Worm (Caenorhabditis elegans) whole organism, L4 larva: ENCODE measurements around the gene fbxa-61.
A peak's percentile ranks its signal among the peaks of the same experiment; 100 is the strongest.
"Not testable (repeated sequence)": the region's sequence is repeated elsewhere in the genome, so short reads cannot be mapped to it uniquely, and the experiment has no call there.

ENCODE experiments used
- F44E2.7 ChIP-seq: fragments of 200-800 bp; sonication (Bioruptor generic); IDR thresholded peaks from 2 replicates; pipeline ENCODE4 v2.1.2; 2022; ENCODE audit warnings: missing genetic modification characterization, missing compliant biosample characterization
- ZK337.2 ChIP-seq: fragments of 200-800 bp; sonication (Bioruptor generic); IDR thresholded peaks from 2 replicates; pipeline ENCODE4 v1.3.6; 2022; ENCODE audit warnings: missing genetic modification reagents, missing genetic modification characterization, missing compliant biosample characterization
- aha-1 ChIP-seq: fragments of 150-350 bp; peaks from one replicate; lab custom pipeline; 2014; ENCODE audit warnings: missing biosample characterization, missing genetic modification characterization
- ama-1 ChIP-seq: fragments of 150-350 bp; optimal IDR thresholded peaks from 2 replicates; lab custom pipeline; 2014; ENCODE audit warnings: inconsistent platforms, mixed read lengths
- arid-1 ChIP-seq: fragments of 200-800 bp; sonication (Bioruptor generic); conservative IDR thresholded peaks from 2 replicates; pipeline ENCODE4 v1.3.6; 2022; ENCODE audit warnings: missing genetic modification reagents, missing genetic modification characterization, missing compliant biosample characterization
- ceh-32 ChIP-seq: sonication (generic microtip); optimal IDR thresholded peaks from 2 replicates; lab custom pipeline; 2016; ENCODE audit warnings: mild to moderate bottlenecking, missing genetic modification characterization, missing compliant biosample characterization; ENCODE audit not compliant: poor library complexity
- ceh-82 ChIP-seq: sonication (generic microtip); optimal IDR thresholded peaks from 2 replicates; lab custom pipeline; 2017; ENCODE audit warnings: missing biosample characterization, missing genetic modification characterization
- daf-16 ChIP-seq, 3 experiments: sonication (generic microtip); optimal IDR thresholded peaks; 2 replicates each; lab custom pipeline; 2016 to 2017; ENCODE audit warnings: missing genetic modification characterization in 3 of 3, missing genetic modification reagents in 3 of 3, mild to moderate bottlenecking in 2 of 3, missing compliant biosample characterization in 2 of 3, missing biosample characterization in 1 of 3, moderate library complexity in 1 of 3
- daf-19 ChIP-seq: fragments of 200-800 bp; sonication (Bioruptor generic); conservative IDR thresholded peaks from 2 replicates; pipeline ENCODE4 v1.3.6; 2022; ENCODE audit warnings: missing genetic modification characterization, missing compliant biosample characterization
- dmd-6 ChIP-seq: fragments of 200-800 bp; sonication (Bioruptor generic); IDR thresholded peaks from 2 replicates; pipeline ENCODE4 v1.3.6; 2022; ENCODE audit warnings: missing genetic modification reagents, missing genetic modification characterization, missing compliant biosample characterization
- dpl-1 ChIP-seq: fragments of 150-350 bp; optimal IDR thresholded peaks from 2 replicates; lab custom pipeline; 2014; ENCODE audit warnings: missing biosample characterization, missing genetic modification reagents, missing genetic modification characterization
- dve-1 ChIP-seq: sonication (generic microtip); optimal IDR thresholded peaks from 2 replicates; lab custom pipeline; 2017; ENCODE audit warnings: antibody characterized with exemption, mild to moderate bottlenecking, missing genetic modification characterization, missing compliant biosample characterization; ENCODE audit not compliant: insufficient read depth
- fkh-10 ChIP-seq: fragments of 150-350 bp; optimal IDR thresholded peaks from 2 replicates; lab custom pipeline; 2014; ENCODE audit warnings: missing biosample characterization, missing genetic modification reagents, missing genetic modification characterization
- fos-1 ChIP-seq: fragments of 150-350 bp; optimal IDR thresholded peaks from 2 replicates; lab custom pipeline; 2014; ENCODE audit warnings: missing biosample characterization, missing genetic modification characterization
- hlh-11 ChIP-seq: fragments of 200-800 bp; sonication (Bioruptor generic); optimal IDR thresholded peaks from 2 replicates; lab custom pipeline; 2018; ENCODE audit warnings: mild to moderate bottlenecking, missing genetic modification characterization, missing compliant biosample characterization
- hlh-30 ChIP-seq: sonication (generic microtip); optimal IDR thresholded peaks from 2 replicates; lab custom pipeline; 2017; ENCODE audit warnings: antibody characterized with exemption, mild to moderate bottlenecking, missing genetic modification characterization, missing compliant biosample characterization; ENCODE audit not compliant: insufficient read depth
- lim-7 ChIP-seq: fragments of 200-800 bp; sonication (Bioruptor generic); IDR thresholded peaks from 2 replicates; pipeline ENCODE4 v1.3.6; 2022; ENCODE audit warnings: missing genetic modification characterization, missing compliant biosample characterization
- lin-1 ChIP-seq: fragments of 200-800 bp; sonication (Bioruptor generic); IDR thresholded peaks from 2 replicates; pipeline ENCODE4 v1.3.6; 2022; ENCODE audit warnings: missing genetic modification reagents, missing genetic modification characterization, missing compliant biosample characterization
- lin-29 ChIP-seq: fragments of 200-800 bp; sonication (Bioruptor generic); IDR thresholded peaks from 2 replicates; pipeline ENCODE4 v1.3.6; 2022; ENCODE audit warnings: missing genetic modification reagents, missing genetic modification characterization, missing compliant biosample characterization
- lin-38 ChIP-seq: fragments of 200-800 bp; sonication (Bioruptor generic); IDR thresholded peaks from 2 replicates; pipeline ENCODE4 v1.3.6; 2022; ENCODE audit warnings: missing genetic modification reagents, missing genetic modification characterization, missing compliant biosample characterization
- lsy-2 ChIP-seq, 2 experiments: fragments of 150-350 bp in 1 of 2; sonication (generic microtip) in 1 of 2; optimal IDR thresholded peaks; 2 replicates each; lab custom pipeline; 2014 to 2017; ENCODE audit warnings: missing biosample characterization in 2 of 2, missing genetic modification characterization in 2 of 2
- madf-9 ChIP-seq: fragments of 200-800 bp; sonication (Bioruptor generic); conservative IDR thresholded peaks from 2 replicates; pipeline ENCODE4 v1.3.6; 2022; ENCODE audit warnings: missing genetic modification reagents, missing genetic modification characterization, missing compliant biosample characterization
- mxl-2 ChIP-seq: fragments of 200-800 bp; sonication (Bioruptor generic); conservative IDR thresholded peaks from 2 replicates; pipeline ENCODE4 v1.3.6; 2022; ENCODE audit warnings: missing genetic modification reagents, missing genetic modification characterization, missing compliant biosample characterization
- nhr-102 ChIP-seq: sonication (generic microtip); optimal IDR thresholded peaks from 2 replicates; lab custom pipeline; 2016; ENCODE audit warnings: mild to moderate bottlenecking, missing genetic modification characterization, moderate library complexity, missing compliant biosample characterization
- nhr-11 ChIP-seq: fragments of 150-350 bp; optimal IDR thresholded peaks from 2 replicates; lab custom pipeline; 2014; ENCODE audit warnings: missing biosample characterization, missing genetic modification characterization
- nhr-28 ChIP-seq: fragments of 150-350 bp; optimal IDR thresholded peaks from 2 replicates; lab custom pipeline; 2014; ENCODE audit warnings: missing biosample characterization, missing genetic modification characterization
- nhr-42 ChIP-seq: fragments of 200-800 bp; sonication (Bioruptor generic); IDR thresholded peaks from 2 replicates; pipeline ENCODE4 v1.3.6; 2022; ENCODE audit warnings: missing genetic modification characterization, missing compliant biosample characterization
- nhr-76 ChIP-seq: fragments of 150-350 bp; optimal IDR thresholded peaks from 2 replicates; lab custom pipeline; 2014; ENCODE audit warnings: missing biosample characterization, missing genetic modification characterization
- nhr-77 ChIP-seq: fragments of 150-350 bp; optimal IDR thresholded peaks from 2 replicates; lab custom pipeline; 2014; ENCODE audit warnings: missing biosample characterization, missing genetic modification characterization
- pha-4 ChIP-seq, 2 experiments: fragments of 150-350 bp in 1 of 2; fragments of 200-800 bp in 1 of 2; sonication (Bioruptor generic) in 1 of 2; IDR thresholded peaks in 1 of 2; optimal IDR thresholded peaks in 1 of 2; 2 replicates each; pipeline versions ENCODE4 v1.3.6 to Lab custom; 2014 to 2022; ENCODE audit warnings: missing genetic modification characterization in 2 of 2, missing genetic modification reagents in 2 of 2, missing biosample characterization in 1 of 2, missing compliant biosample characterization in 1 of 2
- php-3 ChIP-seq: fragments of 200-800 bp; sonication (Bioruptor generic); IDR thresholded peaks from 2 replicates; pipeline ENCODE4 v1.3.6; 2022; ENCODE audit warnings: missing genetic modification reagents, missing genetic modification characterization, missing compliant biosample characterization
- pqm-1 ChIP-seq: sonication (generic microtip); optimal IDR thresholded peaks from 2 replicates; lab custom pipeline; 2017; ENCODE audit warnings: missing biosample characterization, missing genetic modification characterization
- rbr-2 ChIP-seq: sonication (generic microtip); optimal IDR thresholded peaks from 2 replicates; lab custom pipeline; 2016; ENCODE audit warnings: missing genotype, missing genetic modification characterization, missing compliant biosample characterization
- saeg-2 ChIP-seq: fragments of 200-800 bp; sonication (Bioruptor generic); IDR thresholded peaks from 2 replicates; pipeline ENCODE4 v1.3.6; 2022; ENCODE audit warnings: missing genetic modification reagents, missing genetic modification characterization, missing compliant biosample characterization
- set-16 ChIP-seq: fragments of 200-800 bp; sonication (Bioruptor generic); IDR thresholded peaks from 2 replicates; pipeline ENCODE4 v1.3.6; 2022; ENCODE audit warnings: missing genetic modification reagents, missing genetic modification characterization, missing compliant biosample characterization
- unc-62 ChIP-seq, 3 experiments: fragments of 150-350 bp in 1 of 3; sonication (generic microtip); optimal IDR thresholded peaks in 2 of 3; peaks in 1 of 3; 1 replicate in 1 of 3; 2 replicates in 2 of 3; lab custom pipeline; 2014 to 2017; ENCODE audit warnings: missing biosample characterization in 3 of 3, missing genetic modification characterization in 3 of 3, missing genetic modification reagents in 3 of 3, missing genotype in 1 of 3
- ztf-7 ChIP-seq: fragments of 150-350 bp; optimal IDR thresholded peaks from 2 replicates; lab custom pipeline; 2014; ENCODE audit warnings: missing biosample characterization, missing genetic modification characterization

Gene fbxa-61

ce11 chrIII:1256519-1256918 is 17.7 kb downstream of the fbxa-61 start, which contains the start of gene fbxa-208:
Gene fbxa-208, plus strand, starts transcription at chrIII:1256819.
- not testable (repeated sequence) for TF ChIP-seq hlh-30; ama-1 (lab: Kevin White, UChicago); ceh-82 (tag; lab: Kevin White, UChicago)

DNA sequence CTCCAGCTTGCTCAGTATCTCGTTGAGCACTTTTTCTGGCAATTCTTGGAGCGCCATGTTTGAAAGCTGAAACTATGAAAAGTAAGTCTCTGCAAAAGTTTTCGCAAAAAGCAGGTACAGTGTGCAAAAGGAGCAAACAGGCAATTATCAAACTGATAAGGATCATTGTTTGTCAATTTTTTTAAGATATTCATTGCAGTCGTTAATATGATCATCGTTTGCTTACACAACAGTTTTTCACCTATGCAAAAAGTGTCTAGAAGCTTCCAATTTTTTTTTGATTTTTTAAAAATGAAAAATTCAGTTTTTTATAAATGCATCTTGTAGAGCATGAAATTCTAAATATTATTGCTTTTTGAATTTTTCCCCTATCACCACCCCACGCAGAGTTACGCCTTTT is 19.5 kb downstream of the fbxa-61 start, which contains the start of gene fbxa-78:
Gene fbxa-78 (minus strand): TSS at position 101 of the 400 bp plus-strand sequence.
- not testable (repeated sequence) for TF ChIP-seq pha-4 (GFP tag; IDR thresholded peaks at IDR 0.05; lab: Robert Waterston, UW); pha-4 (tag; optimal IDR thresholded peaks at IDR 0.05; lab: Kevin White, UChicago); lin-29; lin-1 (GFP tag; lab: Robert Waterston, UW)

ce11 chrIII:1263692-1264091 is 24.8 kb downstream of the fbxa-61 start, which contains the start of gene srz-9:
Gene srz-9, plus strand, starts transcription at chrIII:1263992.
- TF ChIP-seq daf-19, set-16, nhr-42 (GFP tag; lab: Robert Waterston, UW): not testable (repeated sequence)

- TF ChIP-seq set-16 (GFP tag; lab: Robert Waterston, UW); fkh-10; nhr-77 (tag; lab: Kevin White, UChicago): not testable (repeated sequence)
- TF ChIP-seq, all 104 proteins: peak for 0; not testable (repeated sequence) for 104
These were observed 28.0 kb downstream of the fbxa-61 start, which contains the start of gene fbxa-151 for ce11 chrIII:1266799-1267198. Gene fbxa-151, minus strand, starts transcription at chrIII:1266899.

DNA sequence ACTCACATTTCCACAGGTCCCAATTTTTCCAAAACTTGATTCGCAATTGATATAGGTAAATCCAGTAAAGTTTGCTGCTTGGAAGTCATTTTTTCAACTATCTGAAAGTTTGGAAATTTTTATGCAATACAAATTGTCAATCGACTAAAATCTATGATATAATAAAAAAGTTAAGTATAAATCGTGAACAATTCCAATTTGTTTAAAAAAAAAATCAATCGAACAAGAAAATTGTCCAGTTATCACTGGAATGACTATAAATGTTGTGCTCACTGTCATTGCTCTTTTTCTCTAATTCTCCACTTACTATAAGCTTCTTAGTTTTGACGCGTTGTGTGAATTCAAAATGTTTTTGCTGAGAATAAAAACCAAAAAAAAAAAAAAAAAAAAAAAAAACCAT is 30.3 kb downstream of the fbxa-61 start, which contains the start of gene fbxa-32:
Gene fbxa-32 (minus strand): TSS at position 101 of the 400 bp plus-strand sequence.
- TF ChIP-seq pqm-1 (tag; lab: Kevin White, UChicago) (peak; percentile 15), daf-16 (GFP tag; optimal IDR thresholded peaks at IDR 0.05; lab: Kevin White, UChicago) (no peak), daf-16 (tag; optimal IDR thresholded peaks at IDR 0.05; lab: Kevin White, UChicago) (peak; percentile 44), ceh-82 (tag; lab: Kevin White, UChicago) (no peak), mxl-2 (no peak), nhr-28 (tag; lab: Kevin White, UChicago) (peak; percentile 25), dpl-1 (GFP tag; lab: Kevin White, UChicago) (no peak), rbr-2 (tag; lab: Kevin White, UChicago) (no peak), lim-7 (GFP tag; lab: Robert Waterston, UW) (no peak), dve-1 (tag; lab: Kevin White, UChicago) (peak; percentile 48), fos-1 (tag; lab: Kevin White, UChicago) (no peak), dmd-6 (GFP tag; lab: Robert Waterston, UW) (0 out of 2 replicates have a peak, but pooled peaks have one; percentile 6)

DNA sequence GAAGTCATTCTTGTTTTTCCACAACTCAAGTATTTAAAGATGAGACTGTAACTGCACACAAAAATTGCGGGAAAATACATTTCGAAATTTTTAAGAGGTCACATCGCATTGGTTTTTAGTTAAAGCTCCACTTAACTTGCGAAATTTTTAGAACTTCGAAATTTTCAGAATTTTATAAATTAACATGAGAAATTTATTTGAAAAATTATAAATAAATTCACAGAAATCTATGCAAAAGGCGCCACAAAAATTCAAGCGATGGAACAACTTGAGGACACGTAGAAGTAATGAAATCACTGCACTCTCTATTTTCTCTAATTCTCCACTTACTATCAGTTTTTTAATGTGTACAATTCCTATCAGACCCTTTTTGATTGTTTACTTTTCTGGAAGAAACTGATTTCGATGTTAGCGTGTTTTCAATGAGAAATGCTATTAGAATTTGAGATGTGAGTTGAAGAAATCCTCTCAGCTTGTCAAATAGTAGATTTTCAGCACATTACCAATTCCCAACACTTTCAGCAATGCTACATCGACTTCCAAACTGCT is 32.6 kb downstream of the fbxa-61 start, which contains the start of gene fbxa-31:
Gene fbxa-31 (minus strand): TSS at position 51 of the 549 bp plus-strand sequence.
- TF ChIP-seq unc-62 (GFP tag; optimal IDR thresholded peaks at IDR 0.05 in 1 of 2; lab: Kevin White, UChicago) (no peak), unc-62 (tag; optimal IDR thresholded peaks at IDR 0.05; lab: Kevin White, UChicago) (no peak), nhr-76 (tag; lab: Kevin White, UChicago) (no peak), lin-38 (GFP tag; lab: Robert Waterston, UW) (no peak), hlh-11 (tag; lab: Kevin White, UChicago) (peak; percentile 1), arid-1 (GFP tag; lab: Robert Waterston, UW) (no peak), ZK337.2 (GFP tag; lab: Robert Waterston, UW) (no peak), nhr-102 (tag; lab: Kevin White, UChicago) (no peak), daf-16 (GFP tag; optimal IDR thresholded peaks at IDR 0.05; lab: Kevin White, UChicago) (no peak), daf-16 (tag; optimal IDR thresholded peaks at IDR 0.05; lab: Kevin White, UChicago) (peak; percentile 75), nhr-28 (tag; lab: Kevin White, UChicago) (peak; percentile 29), madf-9 (GFP tag; lab: Robert Waterston, UW) (no peak), fkh-10 (no peak), nhr-11 (tag; lab: Kevin White, UChicago) (no peak), F44E2.7 (GFP tag; lab: Robert Waterston, UW) (no peak), ceh-32 (tag; lab: Kevin White, UChicago) (no peak), aha-1 (peak; percentile 40), saeg-2 (no peak), lsy-2 (tag; optimal IDR thresholded peaks at IDR 0.05; lab: Kevin White, UChicago) (no peak), ztf-7 (tag; lab: Kevin White, UChicago) (no peak), lin-29 (no peak), pqm-1 (tag; lab: Kevin White, UChicago) (peak; percentile 73), mxl-2 (no peak), php-3 (GFP tag; lab: Robert Waterston, UW) (no peak)
